Fruit fly (Drosophila melanogaster) whole organism, wandering third instar larva: Measurements from ENCODE around the gene caup.

ENCODE experiments used
- CG32264 ChIP-seq: fragments of 200-800 bp; sonication (Bioruptor generic); optimal IDR thresholded peaks from 2 replicates; lab custom pipeline; 2016; ENCODE audit warnings: missing biosample characterization, missing genetic modification characterization
- Dfd ChIP-seq: fragments of >200 bp; optimal IDR thresholded peaks from 2 replicates; lab custom pipeline; 2017; ENCODE audit warnings: missing biosample characterization, missing genetic modification characterization
- Hr83 ChIP-seq: fragments of 200-300 bp; sonication (Bioruptor generic); optimal IDR thresholded peaks from 2 replicates; lab custom pipeline; 2016; ENCODE audit warnings: missing biosample characterization, mild to moderate bottlenecking, missing genetic modification characterization, moderate library complexity; ENCODE audit not compliant: poor library complexity, severe bottlenecking
- Rel ChIP-seq, 2 experiments: fragments of 200-800 bp; sonication (Bioruptor generic) in 1 of 2; optimal IDR thresholded peaks; 2 replicates in 1 of 2; 3 replicates in 1 of 2; lab custom pipeline; 2016 to 2019; ENCODE audit warnings: mild to moderate bottlenecking in 2 of 2, missing biosample characterization in 2 of 2, missing genetic modification characterization in 2 of 2, moderate library complexity in 1 of 2
- Sp1 ChIP-seq: fragments of 200-800 bp; sonication (Bioruptor generic); optimal IDR thresholded peaks from 3 replicates; lab custom pipeline; 2019; ENCODE audit warnings: missing biosample characterization, mild to moderate bottlenecking, missing genetic modification characterization, moderate library complexity
- brk ChIP-seq: fragments of 200-800 bp; sonication (Bioruptor generic); optimal IDR thresholded peaks from 2 replicates; lab custom pipeline; 2016; ENCODE audit warnings: missing biosample characterization, mild to moderate bottlenecking, missing genetic modification characterization
- dsf ChIP-seq: sonication (Bioruptor generic); optimal IDR thresholded peaks from 2 replicates; lab custom pipeline; 2016; ENCODE audit warnings: missing biosample characterization, missing genetic modification characterization, borderline replicate concordance
- tai ChIP-seq: sonication (Bioruptor generic); optimal IDR thresholded peaks from 2 replicates; lab custom pipeline; 2016; ENCODE audit warnings: missing biosample characterization, missing genetic modification characterization

dm6 chr3L:12584977-12585376 lies 24.5 kb upstream of the caup start:
- TF ChIP-seq Rel (GFP tag; optimal IDR thresholded peaks at IDR 0.05; lab: Kevin White, UChicago), result no peak
- no peak for TF ChIP-seq Rel (tag; optimal IDR thresholded peaks at IDR 0.05; lab: Kevin White, UChicago)
- TF ChIP-seq brk (GFP tag; lab: Kevin White, UChicago), result no peak
- TF ChIP-seq Dfd (GFP tag; lab: Kevin White, UChicago), result no peak
- TF ChIP-seq Hr83 (GFP tag; lab: Kevin White, UChicago), result no peak
- TF ChIP-seq Sp1 (GFP tag; lab: Kevin White, UChicago), result no peak
- no peak for TF ChIP-seq tai (GFP tag; lab: Kevin White, UChicago)
- no peak for TF ChIP-seq dsf (GFP tag; lab: Kevin White, UChicago)
- no peak for TF ChIP-seq CG32264 (GFP tag; lab: Kevin White, UChicago)
